Worm (Caenorhabditis elegans): ENCODE measurements around the gene fbxa-3.

The fbxa-3 gene

DNA sequence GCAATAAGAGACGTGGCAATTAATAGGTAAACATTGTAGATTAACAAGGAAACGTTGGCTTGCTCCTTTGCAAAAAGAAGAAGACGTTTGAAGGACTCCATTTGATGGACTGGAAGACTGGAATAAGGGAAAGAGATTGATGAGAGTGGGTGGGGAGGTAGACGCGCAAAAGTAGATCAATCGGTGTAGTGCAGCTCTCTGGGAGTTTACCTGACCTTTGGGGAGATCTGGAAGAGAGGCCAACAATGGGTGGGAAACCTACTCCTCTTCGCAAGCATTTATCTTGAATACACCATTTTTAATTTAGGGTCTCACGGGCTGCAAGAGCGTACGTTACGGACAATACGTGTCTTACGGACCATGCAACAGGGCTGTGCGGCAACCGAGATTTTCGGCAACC, 14.3 kb downstream of the fbxa-3 start, which contains the start of gene C08F1.12:
Gene C08F1.12 (minus strand): TSS at position 101 of the 400 bp plus-strand sequence.
- no peak for TF ChIP-seq alr-1 (tag; optimal IDR thresholded peaks at IDR 0.05; ENCODE audit: borderline replicate concordance)
- no peak for TF ChIP-seq pag-3 (tag; optimal IDR thresholded peaks at IDR 0.05; ENCODE audit: borderline replicate concordance, insufficient read depth)
- no peak for TF ChIP-seq ceh-90 (tag; optimal IDR thresholded peaks at IDR 0.05)
- no peak for TF ChIP-seq vab-15 (tag; optimal IDR thresholded peaks at IDR 0.05)
- TF ChIP-seq zag-1 (tag; optimal IDR thresholded peaks at IDR 0.05), result no peak
- no peak for TF ChIP-seq efl-3 (GFP tag; optimal IDR thresholded peaks at IDR 0.05)
- TF ChIP-seq xbp-1 (tag; optimal IDR thresholded peaks at IDR 0.05), result no peak
- no peak for TF ChIP-seq unc-98 (GFP tag; IDR thresholded peaks at IDR 0.05)

DNA sequence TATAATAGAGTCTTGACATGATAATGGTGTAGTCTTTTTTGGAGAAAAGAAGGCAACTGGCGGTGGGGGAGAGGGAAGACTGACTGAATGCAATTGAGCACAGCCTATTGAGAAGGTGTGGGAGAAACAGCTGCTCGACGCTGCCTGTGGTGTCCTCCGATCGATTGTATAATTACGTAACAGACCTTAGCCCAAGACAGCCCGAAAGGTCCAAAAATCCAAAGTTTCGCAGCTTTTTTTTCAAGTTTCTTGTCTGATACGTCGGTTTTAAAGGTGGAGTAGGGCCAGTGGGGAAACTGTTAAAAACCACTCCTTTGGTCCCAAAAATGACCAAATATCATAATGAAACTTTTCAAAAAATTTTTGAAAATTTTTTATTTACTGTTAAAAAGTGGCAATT, 32.6 kb downstream of the fbxa-3 start, which contains the start of the genes C08F1.6 and fbxb-13:
Gene C08F1.6 (minus strand): TSS at position 101 of the 400 bp plus-strand sequence.
Gene fbxb-13 (plus strand): TSS at position 191 of the 400 bp plus-strand sequence.
- TF ChIP-seq nhr-76 (tag; optimal IDR thresholded peaks at IDR 0.05), result no peak
- TF ChIP-seq sptf-1 (tag; optimal IDR thresholded peaks at IDR 0.05), result no peak
- TF ChIP-seq blmp-1 (tag; optimal IDR thresholded peaks at IDR 0.05), result no peak
- no peak for TF ChIP-seq unc-30 (tag; optimal IDR thresholded peaks at IDR 0.05)
- TF ChIP-seq nhr-20 (tag; optimal IDR thresholded peaks at IDR 0.05), result no peak
- TF ChIP-seq F16B12.6 (tag; optimal IDR thresholded peaks at IDR 0.05), result no peak
- TF ChIP-seq C04F5.9 (tag; optimal IDR thresholded peaks at IDR 0.05), result no peak
- TF ChIP-seq nhr-90 (tag; optimal IDR thresholded peaks at IDR 0.05; ENCODE audit: poor library complexity), result no peak
- TF ChIP-seq nhr-12 (tag; optimal IDR thresholded peaks at IDR 0.05), result no peak
- TF ChIP-seq nhr-71 (tag; optimal IDR thresholded peaks at IDR 0.05), result no peak
- TF ChIP-seq elt-2 (tag; optimal IDR thresholded peaks at IDR 0.05), result no peak
- no peak for TF ChIP-seq C16A3.4 (tag; optimal IDR thresholded peaks at IDR 0.05)
- TF ChIP-seq swsn-7 (tag; optimal IDR thresholded peaks at IDR 0.05), result no peak
- TF ChIP-seq elt-3 (tag; optimal IDR thresholded peaks at IDR 0.05), result no peak

- TF ChIP-seq nhr-28 (tag; optimal IDR thresholded peaks at IDR 0.05), result no peak
- no peak for TF ChIP-seq vab-15 (tag; optimal IDR thresholded peaks at IDR 0.05)
- TF ChIP-seq elt-3 (tag; optimal IDR thresholded peaks at IDR 0.05), result no peak
Observed at ce11 chrII:1787208-1787607, 33.5 kb downstream of the fbxa-3 start.

- TF ChIP-seq swsn-7 (tag; optimal IDR thresholded peaks at IDR 0.05) (no peak), Y116A8C.19 (tag; optimal IDR thresholded peaks at IDR 0.05; ENCODE audit: borderline replicate concordance) (no peak), fkh-4 (tag; optimal IDR thresholded peaks at IDR 0.05; ENCODE audit: borderline replicate concordance) (no peak), dsc-1 (tag; optimal IDR thresholded peaks at IDR 0.05) (no peak), efl-3 (GFP tag; optimal IDR thresholded peaks at IDR 0.05) (no peak), pax-3 (tag; optimal IDR thresholded peaks at IDR 0.05) (no peak), xbp-1 (tag; optimal IDR thresholded peaks at IDR 0.05) (no peak), mep-1 (tag; optimal IDR thresholded peaks at IDR 0.05) (no peak), grh-1 (GFP tag; IDR thresholded peaks at IDR 0.05) (no peak), nhr-90 (tag; optimal IDR thresholded peaks at IDR 0.05; ENCODE audit: poor library complexity) (no peak)
Observed at ce11 chrII:1786209-1786608, 34.5 kb downstream of the fbxa-3 start, which contains the start of gene C08F1.10. Gene C08F1.10 (minus strand): TSS chrII:1786309.

DNA sequence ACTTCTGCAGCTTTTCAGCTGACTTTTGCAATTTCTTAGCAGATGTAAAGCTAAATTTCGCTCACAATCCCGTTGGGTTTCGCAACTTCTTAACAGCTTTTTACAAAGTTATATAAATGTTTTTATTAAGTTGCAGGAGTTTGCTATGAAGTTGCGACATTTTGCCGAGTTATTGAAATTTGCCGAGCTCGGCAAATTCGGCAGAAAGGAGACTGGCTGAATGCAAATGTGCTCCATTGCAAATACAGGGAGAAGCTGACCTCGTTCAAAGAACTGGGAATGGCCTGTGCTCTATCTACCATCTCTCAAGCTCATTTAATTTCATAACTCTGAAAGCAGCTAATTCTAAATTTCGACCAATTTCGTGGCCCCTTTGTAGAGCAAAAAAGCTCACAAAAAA, 35.9 kb downstream of the fbxa-3 start, which contains the start of gene C08F1.11:
Gene C08F1.11 (minus strand): TSS at position 101 of the 400 bp plus-strand sequence.
- TF ChIP-seq lir-3 (tag; optimal IDR thresholded peaks at IDR 0.05; ENCODE audit: poor library complexity), result no peak
- TF ChIP-seq nhr-85 (tag), result no peak
- no peak for TF ChIP-seq fkh-8 (tag; optimal IDR thresholded peaks at IDR 0.05)
- TF ChIP-seq efl-3 (GFP tag; optimal IDR thresholded peaks at IDR 0.05), result no peak
- TF ChIP-seq egl-13 (tag; optimal IDR thresholded peaks at IDR 0.05), result no peak
- TF ChIP-seq pqm-1 (tag; optimal IDR thresholded peaks at IDR 0.05), result no peak
- TF ChIP-seq zip-4 (GFP tag; optimal IDR thresholded peaks at IDR 0.05), result no peak
- no peak for TF ChIP-seq nhr-237 (tag; optimal IDR thresholded peaks at IDR 0.05)
- no peak for TF ChIP-seq ceh-63 (GFP tag; optimal IDR thresholded peaks at IDR 0.05)
- no peak for TF ChIP-seq irx-1 (tag; optimal IDR thresholded peaks at IDR 0.05)
- no peak for TF ChIP-seq nhr-77 (tag; optimal IDR thresholded peaks at IDR 0.05)
- no peak for TF ChIP-seq nhr-12 (tag; optimal IDR thresholded peaks at IDR 0.05)
- no peak for TF ChIP-seq lin-39 (tag; optimal IDR thresholded peaks at IDR 0.05)
- no peak for TF ChIP-seq nhr-11 (tag; optimal IDR thresholded peaks at IDR 0.05)
- no peak for TF ChIP-seq mdl-1 (tag; optimal IDR thresholded peaks at IDR 0.05)
- TF ChIP-seq elt-2 (tag; optimal IDR thresholded peaks at IDR 0.05), result no peak
- no peak for TF ChIP-seq isw-1 (GFP tag; IDR thresholded peaks at IDR 0.05)
- no peak for TF ChIP-seq skn-1 (tag; optimal IDR thresholded peaks at IDR 0.05)
- TF ChIP-seq F16B12.6 (tag; optimal IDR thresholded peaks at IDR 0.05), result no peak

All from whole organism, L1 larva.